Fruit fly (Drosophila melanogaster): ENCODE measurements around the gene CG5968.

CG5968 gene

dm6 chr2L:16549859-16550258 lies at the start of gene CG5968:
CG5968 (minus strand) TSS chr2L:16549959.
- no peak for TF ChIP-seq CG8478 (optimal IDR thresholded peaks at IDR 0.05)
- TF ChIP-seq CTCF (optimal IDR thresholded peaks at IDR 0.05): no peak

- TF ChIP-seq CTCF (optimal IDR thresholded peaks at IDR 0.05): peak; percentile 48 to 68
- TF ChIP-seq CG8478 (optimal IDR thresholded peaks at IDR 0.05): no peak
Observed at dm6 chr2L:16598738-16599124, 49.0 kb upstream of the CG5968 start.

dm6 chr2L:16597798-16598737 lies 48.3 kb upstream of the CG5968 start:
- no peak for TF ChIP-seq CG8478 (optimal IDR thresholded peaks at IDR 0.05)
- no peak for TF ChIP-seq CTCF (optimal IDR thresholded peaks at IDR 0.05)

- TF ChIP-seq CTCF (optimal IDR thresholded peaks at IDR 0.05): no peak
Observed at dm6 chr2L:16595938-16596337, 46.2 kb upstream of the CG5968 start.

- TF ChIP-seq CTCF (optimal IDR thresholded peaks at IDR 0.05) (no peak), CG8478 (optimal IDR thresholded peaks at IDR 0.05) (no peak)
Observed at dm6 chr2L:16594628-16595027, 44.9 kb upstream of the CG5968 start.

dm6 chr2L:16593895-16594468 lies 44.2 kb upstream of the CG5968 start:
- TF ChIP-seq CTCF (optimal IDR thresholded peaks at IDR 0.05): no peak
- TF ChIP-seq CG8478 (optimal IDR thresholded peaks at IDR 0.05): no peak

- TF ChIP-seq CTCF (optimal IDR thresholded peaks at IDR 0.05) (no peak), CG8478 (optimal IDR thresholded peaks at IDR 0.05) (no peak)
Observed at dm6 chr2L:16591934-16592333, 42.2 kb upstream of the CG5968 start.

DNA sequence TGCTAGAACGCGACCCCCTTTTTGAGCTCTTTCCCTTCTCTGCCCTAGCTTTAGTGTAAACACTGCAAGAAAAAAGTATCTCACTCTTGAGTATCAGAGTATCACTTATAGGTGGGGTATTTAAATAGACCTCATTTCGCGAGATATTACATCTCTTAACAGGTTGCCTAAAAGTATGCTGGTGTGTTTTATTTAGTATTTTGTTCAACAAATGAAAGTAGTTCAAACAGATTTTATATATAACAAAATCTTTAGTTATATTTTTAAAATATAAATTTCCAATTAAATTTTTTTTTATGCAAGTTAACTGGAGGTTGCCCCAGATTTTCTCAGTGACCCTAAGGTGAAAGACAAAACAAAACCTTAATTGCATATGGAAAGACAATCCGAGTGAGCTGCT lies 41.7 kb upstream of the CG5968 start:
- TF ChIP-seq CTCF (optimal IDR thresholded peaks at IDR 0.05) (no peak), CG8478 (optimal IDR thresholded peaks at IDR 0.05) (no peak)

dm6 chr2L:16590345-16591107 lies 40.8 kb upstream of the CG5968 start:
- TF ChIP-seq CTCF (optimal IDR thresholded peaks at IDR 0.05) (no peak), CG8478 (optimal IDR thresholded peaks at IDR 0.05) (no peak)

DNA sequence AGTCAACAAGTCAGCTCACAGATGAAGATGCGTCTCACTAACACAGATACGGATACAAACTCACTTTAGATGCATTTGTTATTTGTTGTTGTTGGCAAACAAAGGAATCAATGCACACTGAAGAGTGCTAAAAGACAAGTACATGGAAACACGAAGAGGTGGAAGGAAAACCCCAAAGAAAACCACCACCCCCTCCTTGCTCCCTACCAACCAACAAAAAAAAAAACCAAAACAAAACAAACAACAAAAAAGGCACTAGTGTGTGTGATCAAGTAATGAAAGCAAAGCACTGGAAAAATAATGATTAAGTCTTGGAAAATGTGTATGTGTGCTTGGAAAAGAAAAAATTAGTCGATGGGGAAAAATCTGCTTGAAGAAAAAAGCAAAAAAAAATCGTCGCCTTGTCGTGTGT lies 38.9 kb upstream of the CG5968 start:
- TF ChIP-seq CTCF (optimal IDR thresholded peaks at IDR 0.05) (no peak), CG8478 (optimal IDR thresholded peaks at IDR 0.05) (no peak)

- no peak for TF ChIP-seq CTCF (optimal IDR thresholded peaks at IDR 0.05)
- no peak for TF ChIP-seq CG8478 (optimal IDR thresholded peaks at IDR 0.05)
Observed at dm6 chr2L:16587654-16588348, 38.0 kb upstream of the CG5968 start.

dm6 chr2L:16582732-16583131 lies 33.0 kb upstream of the CG5968 start:
- TF ChIP-seq CTCF (optimal IDR thresholded peaks at IDR 0.05) (peak in 1 of 2 experiments; percentile 7), CG8478 (optimal IDR thresholded peaks at IDR 0.05) (no peak)

DNA sequence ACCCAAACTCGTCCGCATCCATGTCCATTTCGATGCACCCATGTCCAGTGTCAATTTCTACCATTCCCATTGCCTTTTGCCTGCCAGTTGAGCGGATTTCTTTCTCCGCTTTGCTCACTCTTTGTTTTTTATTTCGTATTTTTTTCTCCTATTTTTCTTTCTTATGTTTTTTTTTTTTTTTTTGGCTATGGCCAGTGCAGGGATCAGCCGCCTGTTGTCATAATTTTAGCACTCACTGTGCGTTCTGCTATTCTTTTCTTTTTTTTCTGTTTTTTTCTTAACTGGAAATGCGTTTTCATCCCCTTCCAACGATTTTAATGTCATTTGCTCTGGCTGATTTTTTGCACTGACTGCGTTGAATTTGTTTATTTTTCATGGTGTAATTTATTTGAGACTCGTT lies 12.6 kb upstream of the CG5968 start:
- no peak for TF ChIP-seq CG8478 (optimal IDR thresholded peaks at IDR 0.05)

DNA sequence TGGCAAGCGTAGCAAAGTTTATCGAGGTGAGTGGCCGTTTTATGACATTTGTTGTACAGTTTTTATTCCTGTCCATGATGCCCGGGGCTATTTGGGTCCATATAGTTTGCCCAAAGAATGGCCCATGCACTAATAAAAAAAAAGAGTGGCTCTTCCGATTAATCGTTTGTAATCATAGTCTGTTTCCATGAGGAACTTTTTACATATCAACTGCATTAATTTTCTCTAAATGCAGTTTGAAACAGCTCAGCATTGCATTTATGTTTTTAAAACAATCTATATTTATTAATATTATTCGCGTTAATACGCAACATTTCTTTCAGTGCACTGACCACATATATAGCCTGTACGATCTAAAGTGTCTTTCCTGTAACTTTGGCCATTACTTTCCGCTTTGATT lies 10.2 kb upstream of the CG5968 start:
- TF ChIP-seq CTCF (optimal IDR thresholded peaks at IDR 0.05) (no peak), CG8478 (optimal IDR thresholded peaks at IDR 0.05) (no peak)
